Worm (Caenorhabditis elegans) whole organism, early embryonic: ENCODE data around the gene fbxa-16.
"Not testable (repeated sequence)": the region's sequence is repeated elsewhere in the genome, so short reads cannot be mapped to it uniquely, and the experiment has no call there.

ENCODE experiments used
- B0310.2 ChIP-seq: sonication (generic microtip); optimal IDR thresholded peaks from 2 replicates; lab custom pipeline; 2016; ENCODE audit warnings: mild to moderate bottlenecking, missing genetic modification characterization, missing compliant biosample characterization
- F13C5.2 ChIP-seq: sonication (generic microtip); optimal IDR thresholded peaks from 2 replicates; lab custom pipeline; 2017; ENCODE audit warnings: mild to moderate bottlenecking, missing genetic modification characterization, inconsistent platforms, missing compliant biosample characterization
- aly-1 ChIP-seq: sonication (generic microtip); optimal IDR thresholded peaks from 2 replicates; lab custom pipeline; 2016; ENCODE audit warnings: missing genetic modification characterization, missing compliant biosample characterization
- ama-1 ChIP-seq: fragments of 150-350 bp; optimal IDR thresholded peaks from 2 replicates; lab custom pipeline; 2014
- ceh-13 ChIP-seq: fragments of 200-800 bp; sonication (Bioruptor generic); optimal IDR thresholded peaks from 2 replicates; lab custom pipeline; 2018; ENCODE audit warnings: mild to moderate bottlenecking, missing genetic modification characterization, missing compliant biosample characterization
- ceh-36 ChIP-seq: sonication (generic microtip); optimal IDR thresholded peaks from 2 replicates; lab custom pipeline; 2016; ENCODE audit warnings: missing genetic modification characterization, inconsistent platforms, missing compliant biosample characterization
- ets-7 ChIP-seq: sonication (generic microtip); optimal IDR thresholded peaks from 2 replicates; lab custom pipeline; 2016; ENCODE audit warnings: missing genotype, missing genetic modification characterization, missing compliant biosample characterization
- flt-1 ChIP-seq: fragments of 200-800 bp; sonication (Bioruptor generic); IDR thresholded peaks from 2 replicates; pipeline ENCODE4 v1.3.6; 2022; ENCODE audit warnings: missing genetic modification characterization, missing compliant biosample characterization
- hmbx-1 ChIP-seq: sonication (generic microtip); optimal IDR thresholded peaks from 2 replicates; lab custom pipeline; 2016; ENCODE audit warnings: mild to moderate bottlenecking, missing genetic modification characterization, missing compliant biosample characterization
- hmg-4 ChIP-seq: fragments of 200-800 bp; sonication (Bioruptor generic); optimal IDR thresholded peaks from 2 replicates; lab custom pipeline; 2018; ENCODE audit warnings: mild to moderate bottlenecking, missing genetic modification characterization, missing compliant biosample characterization
- hnd-1 ChIP-seq: sonication (generic microtip); optimal IDR thresholded peaks from 2 replicates; lab custom pipeline; 2016; ENCODE audit warnings: missing genetic modification characterization, missing compliant biosample characterization
- pes-1 ChIP-seq: fragments of 200-800 bp; sonication (Bioruptor generic); IDR thresholded peaks from 2 replicates; pipeline ENCODE4 v1.3.6; 2022; ENCODE audit warnings: missing genetic modification reagents, missing genetic modification characterization, missing compliant biosample characterization
- scrt-1 ChIP-seq: fragments of 200-800 bp; sonication (Bioruptor generic); IDR thresholded peaks from 2 replicates; pipeline ENCODE4 v1.3.6; 2022; ENCODE audit warnings: missing genetic modification characterization, missing compliant biosample characterization
- sea-1 ChIP-seq: fragments of 200-800 bp; sonication (Bioruptor generic); conservative IDR thresholded peaks from 2 replicates; pipeline ENCODE4 v1.3.6; 2022; ENCODE audit warnings: missing genetic modification characterization, missing compliant biosample characterization
- tbx-11 ChIP-seq: fragments of 200-800 bp; sonication (Bioruptor generic); IDR thresholded peaks from 2 replicates; pipeline ENCODE4 v1.3.6; 2022; ENCODE audit warnings: missing genetic modification characterization, missing compliant biosample characterization
- tbx-37 ChIP-seq: fragments of 200-800 bp; sonication (Bioruptor generic); conservative IDR thresholded peaks from 2 replicates; pipeline ENCODE4 v1.3.6; 2022; ENCODE audit warnings: missing genetic modification reagents, missing genetic modification characterization, missing compliant biosample characterization
- tra-4 ChIP-seq: sonication (generic microtip); optimal IDR thresholded peaks from 2 replicates; lab custom pipeline; 2017; ENCODE audit warnings: missing genetic modification characterization, missing compliant biosample characterization

Gene fbxa-16

ce11 chrX:119363-119762 is at the start of gene fbxa-16:
Gene fbxa-16, plus strand, starts transcription at chrX:119663.
- not testable (repeated sequence) for TF ChIP-seq tra-4; ceh-13 (GFP tag; lab: Kevin White, UChicago); flt-1 (GFP tag; lab: Robert Waterston, UW)

- TF ChIP-seq tra-4 (no peak), ama-1 (no peak), scrt-1 (GFP tag; lab: Robert Waterston, UW) (no peak), pes-1 (no peak), sea-1 (GFP tag; lab: Robert Waterston, UW) (no peak), hnd-1 (no peak), ceh-13 (GFP tag; lab: Kevin White, UChicago) (no peak), flt-1 (GFP tag; lab: Robert Waterston, UW) (no peak), hmbx-1 (tag; lab: Kevin White, UChicago) (no peak), F13C5.2 (tag; lab: Kevin White, UChicago) (no peak), B0310.2 (tag; lab: Kevin White, UChicago) (no peak), aly-1 (tag; lab: Kevin White, UChicago) (no peak), hmg-4 (GFP tag; lab: Kevin White, UChicago) (no peak), ets-7 (tag; lab: Kevin White, UChicago) (no peak), tbx-37 (no peak), tbx-11 (GFP tag; lab: Robert Waterston, UW) (no peak), ceh-36 (tag; lab: Kevin White, UChicago) (no peak)
Observed at ce11 chrX:84602-85001, 34.9 kb upstream of the fbxa-16 start.

- TF ChIP-seq scrt-1 (GFP tag; lab: Robert Waterston, UW) = no peak
- TF ChIP-seq hnd-1 = no peak
- TF ChIP-seq tbx-11 (GFP tag; lab: Robert Waterston, UW) = no peak
- no peak for TF ChIP-seq B0310.2 (tag; lab: Kevin White, UChicago)
- TF ChIP-seq ceh-13 (GFP tag; lab: Kevin White, UChicago) = no peak
- no peak for TF ChIP-seq ceh-36 (tag; lab: Kevin White, UChicago)
- no peak for TF ChIP-seq sea-1 (GFP tag; lab: Robert Waterston, UW)
- no peak for TF ChIP-seq aly-1 (tag; lab: Kevin White, UChicago)
- TF ChIP-seq flt-1 (GFP tag; lab: Robert Waterston, UW) = no peak
- no peak for TF ChIP-seq hmg-4 (GFP tag; lab: Kevin White, UChicago)
- no peak for TF ChIP-seq F13C5.2 (tag; lab: Kevin White, UChicago)
- TF ChIP-seq hmbx-1 (tag; lab: Kevin White, UChicago) = no peak
- TF ChIP-seq tbx-37 = no peak
Observed at ce11 chrX:88905-89304, 30.6 kb upstream of the fbxa-16 start.

- not testable (repeated sequence) for TF ChIP-seq tbx-11 (GFP tag; lab: Robert Waterston, UW); hmbx-1 (tag; lab: Kevin White, UChicago); hnd-1
Observed at ce11 chrX:104737-105136, 14.7 kb upstream of the fbxa-16 start, which contains the start of gene Y73B3A.4. Gene Y73B3A.4, minus strand, starts transcription at chrX:104777.

ce11 chrX:108929-109328 is 10.5 kb upstream of the fbxa-16 start, which contains the start of gene elk-2:
Gene elk-2, minus strand, starts transcription at chrX:109029.
- TF ChIP-seq ama-1; tbx-37; ceh-13 (GFP tag; lab: Kevin White, UChicago): not testable (repeated sequence)

ce11 chrX:114400-114799 is 5.1 kb upstream of the fbxa-16 start, which contains the start of gene fbxa-221:
Gene fbxa-221, plus strand, starts transcription at chrX:114700.
- not testable (repeated sequence) for TF ChIP-seq ets-7 (tag; lab: Kevin White, UChicago); hmbx-1 (tag; lab: Kevin White, UChicago); hnd-1

ce11 chrX:117080-117479 is 2.4 kb upstream of the fbxa-16 start, which contains the start of gene fbxa-222:
Gene fbxa-222, plus strand, starts transcription at chrX:117380.
- TF ChIP-seq ceh-13 (GFP tag; lab: Kevin White, UChicago) (no peak), hnd-1 (no peak), aly-1 (tag; lab: Kevin White, UChicago) (no peak), pes-1 (no peak), ama-1 (no peak), sea-1 (GFP tag; lab: Robert Waterston, UW) (no peak), hmg-4 (GFP tag; lab: Kevin White, UChicago) (no peak), F13C5.2 (tag; lab: Kevin White, UChicago) (no peak), tbx-11 (GFP tag; lab: Robert Waterston, UW) (no peak), hmbx-1 (tag; lab: Kevin White, UChicago) (no peak), scrt-1 (GFP tag; lab: Robert Waterston, UW) (no peak), ets-7 (tag; lab: Kevin White, UChicago) (no peak)

ce11 chrX:141149-141548 is 21.7 kb downstream of the fbxa-16 start, which contains the start of gene Y73B3A.8:
Gene Y73B3A.8, minus strand, starts transcription at chrX:141249.
- TF ChIP-seq tra-4 = no peak
- no peak for TF ChIP-seq tbx-37
- TF ChIP-seq hnd-1 = no peak
- TF ChIP-seq ama-1 = no peak
- no peak for TF ChIP-seq sea-1 (GFP tag; lab: Robert Waterston, UW)
- no peak for TF ChIP-seq scrt-1 (GFP tag; lab: Robert Waterston, UW)
- TF ChIP-seq tbx-11 (GFP tag; lab: Robert Waterston, UW) = no peak
- TF ChIP-seq aly-1 (tag; lab: Kevin White, UChicago) = no peak
- no peak for TF ChIP-seq ceh-36 (tag; lab: Kevin White, UChicago)
- TF ChIP-seq flt-1 (GFP tag; lab: Robert Waterston, UW) = no peak
- no peak for TF ChIP-seq hmg-4 (GFP tag; lab: Kevin White, UChicago)
- TF ChIP-seq F13C5.2 (tag; lab: Kevin White, UChicago) = no peak
- no peak for TF ChIP-seq hmbx-1 (tag; lab: Kevin White, UChicago)
- TF ChIP-seq ets-7 (tag; lab: Kevin White, UChicago) = no peak
